Worm (Caenorhabditis elegans) whole organism, early embryonic: Measurements from ENCODE around the gene srsx-5.

ENCODE experiments used
- B0310.2 ChIP-seq: sonication (generic microtip); optimal IDR thresholded peaks from 2 replicates; lab custom pipeline; 2016; ENCODE audit warnings: mild to moderate bottlenecking, missing genetic modification characterization, missing compliant biosample characterization
- F13C5.2 ChIP-seq: sonication (generic microtip); optimal IDR thresholded peaks from 2 replicates; lab custom pipeline; 2017; ENCODE audit warnings: mild to moderate bottlenecking, missing genetic modification characterization, inconsistent platforms, missing compliant biosample characterization
- aly-1 ChIP-seq: sonication (generic microtip); optimal IDR thresholded peaks from 2 replicates; lab custom pipeline; 2016; ENCODE audit warnings: missing genetic modification characterization, missing compliant biosample characterization
- ama-1 ChIP-seq: fragments of 150-350 bp; optimal IDR thresholded peaks from 2 replicates; lab custom pipeline; 2014
- ceh-13 ChIP-seq: fragments of 200-800 bp; sonication (Bioruptor generic); optimal IDR thresholded peaks from 2 replicates; lab custom pipeline; 2018; ENCODE audit warnings: mild to moderate bottlenecking, missing genetic modification characterization, missing compliant biosample characterization
- ceh-36 ChIP-seq: sonication (generic microtip); optimal IDR thresholded peaks from 2 replicates; lab custom pipeline; 2016; ENCODE audit warnings: missing genetic modification characterization, inconsistent platforms, missing compliant biosample characterization
- ets-7 ChIP-seq: sonication (generic microtip); optimal IDR thresholded peaks from 2 replicates; lab custom pipeline; 2016; ENCODE audit warnings: missing genotype, missing genetic modification characterization, missing compliant biosample characterization
- flt-1 ChIP-seq: fragments of 200-800 bp; sonication (Bioruptor generic); IDR thresholded peaks from 2 replicates; pipeline ENCODE4 v1.3.6; 2022; ENCODE audit warnings: missing genetic modification characterization, missing compliant biosample characterization
- hmbx-1 ChIP-seq: sonication (generic microtip); optimal IDR thresholded peaks from 2 replicates; lab custom pipeline; 2016; ENCODE audit warnings: mild to moderate bottlenecking, missing genetic modification characterization, missing compliant biosample characterization
- hmg-4 ChIP-seq: fragments of 200-800 bp; sonication (Bioruptor generic); optimal IDR thresholded peaks from 2 replicates; lab custom pipeline; 2018; ENCODE audit warnings: mild to moderate bottlenecking, missing genetic modification characterization, missing compliant biosample characterization
- hnd-1 ChIP-seq: sonication (generic microtip); optimal IDR thresholded peaks from 2 replicates; lab custom pipeline; 2016; ENCODE audit warnings: missing genetic modification characterization, missing compliant biosample characterization
- pes-1 ChIP-seq: fragments of 200-800 bp; sonication (Bioruptor generic); IDR thresholded peaks from 2 replicates; pipeline ENCODE4 v1.3.6; 2022; ENCODE audit warnings: missing genetic modification reagents, missing genetic modification characterization, missing compliant biosample characterization
- scrt-1 ChIP-seq: fragments of 200-800 bp; sonication (Bioruptor generic); IDR thresholded peaks from 2 replicates; pipeline ENCODE4 v1.3.6; 2022; ENCODE audit warnings: missing genetic modification characterization, missing compliant biosample characterization
- sea-1 ChIP-seq: fragments of 200-800 bp; sonication (Bioruptor generic); conservative IDR thresholded peaks from 2 replicates; pipeline ENCODE4 v1.3.6; 2022; ENCODE audit warnings: missing genetic modification characterization, missing compliant biosample characterization
- tbx-11 ChIP-seq: fragments of 200-800 bp; sonication (Bioruptor generic); IDR thresholded peaks from 2 replicates; pipeline ENCODE4 v1.3.6; 2022; ENCODE audit warnings: missing genetic modification characterization, missing compliant biosample characterization
- tbx-37 ChIP-seq: fragments of 200-800 bp; sonication (Bioruptor generic); conservative IDR thresholded peaks from 2 replicates; pipeline ENCODE4 v1.3.6; 2022; ENCODE audit warnings: missing genetic modification reagents, missing genetic modification characterization, missing compliant biosample characterization
- tra-4 ChIP-seq: sonication (generic microtip); optimal IDR thresholded peaks from 2 replicates; lab custom pipeline; 2017; ENCODE audit warnings: missing genetic modification characterization, missing compliant biosample characterization

The srsx-5 gene

DNA sequence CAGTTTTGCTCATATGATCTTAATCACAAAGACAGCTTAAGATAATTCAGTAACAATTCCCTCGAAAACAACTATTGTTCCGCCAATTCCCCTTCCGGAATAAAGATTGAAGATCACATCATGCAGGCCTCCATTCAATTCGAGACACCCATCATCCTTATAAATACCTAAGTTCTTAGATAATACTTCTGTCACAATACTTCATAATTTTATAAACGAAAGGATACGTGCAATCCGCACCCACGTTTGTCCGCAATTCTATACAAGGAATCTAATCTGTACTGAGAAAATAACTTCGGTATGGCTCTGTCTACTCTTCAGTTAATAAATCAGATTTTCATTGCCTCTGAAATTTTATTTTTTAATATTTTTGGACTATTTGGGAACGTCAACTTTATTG is at the start of gene srsx-5:
Gene srsx-5, plus strand, starts transcription at position 301 of the 400 bp plus-strand sequence.
- TF ChIP-seq ceh-36 (tag; lab: Kevin White, UChicago) (no peak), ceh-13 (GFP tag; lab: Kevin White, UChicago) (no peak), hmg-4 (no peak), F13C5.2 (no peak), B0310.2 (tag; lab: Kevin White, UChicago) (no peak), tbx-11 (GFP tag; lab: Robert Waterston, UW) (no peak), tbx-37 (GFP tag; lab: Robert Waterston, UW) (no peak), tra-4 (no peak), ama-1 (lab: Kevin White, UChicago) (no peak), hnd-1 (tag; lab: Kevin White, UChicago) (no peak), hmbx-1 (tag; lab: Kevin White, UChicago) (no peak), scrt-1 (no peak)

DNA sequence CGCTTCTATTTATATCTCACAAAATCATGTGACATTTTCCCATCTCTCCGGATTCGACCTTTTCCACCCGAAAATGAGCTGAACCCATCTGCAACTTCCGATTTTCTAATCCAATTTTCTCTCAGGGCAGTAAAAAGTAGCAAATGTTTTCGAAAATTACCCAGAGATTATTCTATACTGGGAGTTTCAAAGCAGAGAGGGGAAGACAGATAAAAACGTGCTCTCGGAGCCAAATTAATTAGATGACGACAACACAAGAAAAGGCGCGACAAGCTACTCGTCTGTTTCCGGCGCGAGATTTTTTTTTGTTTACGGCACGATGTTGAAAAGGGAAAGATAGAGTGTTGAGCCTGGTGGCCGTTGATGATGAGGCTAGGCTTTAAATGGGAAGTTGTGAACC is 44.3 kb upstream of the srsx-5 start:
- TF ChIP-seq hmg-4 (no peak), tbx-11 (GFP tag; lab: Robert Waterston, UW) (no peak), hnd-1 (tag; lab: Kevin White, UChicago) (no peak), aly-1 (tag; lab: Kevin White, UChicago) (no peak), flt-1 (GFP tag; lab: Robert Waterston, UW) (no peak), ceh-36 (tag; lab: Kevin White, UChicago) (no peak), ceh-13 (GFP tag; lab: Kevin White, UChicago) (no peak), ama-1 (lab: Kevin White, UChicago) (no peak), scrt-1 (no peak), tbx-37 (GFP tag; lab: Robert Waterston, UW) (no peak), tra-4 (no peak), pes-1 (GFP tag; lab: Robert Waterston, UW) (no peak)

- no peak for TF ChIP-seq sea-1 (GFP tag; lab: Robert Waterston, UW)
Observed at ce11 chrV:7888036-7888435, 40.7 kb upstream of the srsx-5 start.

DNA sequence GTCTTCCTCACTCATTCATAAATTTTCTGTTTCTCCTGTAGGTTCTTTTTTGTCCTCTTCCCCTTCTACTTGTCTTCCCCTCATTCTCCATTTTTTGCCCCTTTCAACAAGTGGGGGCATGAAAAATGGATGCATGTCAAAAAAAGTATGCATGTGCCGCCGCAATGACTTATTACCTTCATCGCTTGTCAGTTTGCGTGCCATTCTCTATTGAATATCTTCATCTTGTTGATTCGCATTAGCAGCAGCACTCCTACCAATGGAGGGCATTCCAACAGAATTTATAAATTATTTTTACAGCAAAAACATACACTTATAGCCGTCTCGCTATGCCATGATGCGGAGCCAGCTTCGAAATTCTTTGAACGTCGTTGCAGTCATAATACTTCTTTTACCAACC is 37.5 kb upstream of the srsx-5 start, which contains the start of gene F40A3.1:
Gene F40A3.1, plus strand, starts transcription at position 301 of the 400 bp plus-strand sequence.
- TF ChIP-seq ama-1 (lab: Kevin White, UChicago) (no peak), scrt-1 (no peak), ceh-36 (tag; lab: Kevin White, UChicago) (no peak), F13C5.2 (no peak), pes-1 (GFP tag; lab: Robert Waterston, UW) (no peak), hmg-4 (no peak), sea-1 (GFP tag; lab: Robert Waterston, UW) (no peak), B0310.2 (tag; lab: Kevin White, UChicago) (no peak), tbx-37 (GFP tag; lab: Robert Waterston, UW) (no peak), hmbx-1 (tag; lab: Kevin White, UChicago) (no peak), hnd-1 (tag; lab: Kevin White, UChicago) (no peak), tbx-11 (GFP tag; lab: Robert Waterston, UW) (no peak), flt-1 (GFP tag; lab: Robert Waterston, UW) (no peak), ets-7 (tag; lab: Kevin White, UChicago) (no peak), tra-4 (no peak), aly-1 (tag; lab: Kevin White, UChicago) (no peak)

DNA sequence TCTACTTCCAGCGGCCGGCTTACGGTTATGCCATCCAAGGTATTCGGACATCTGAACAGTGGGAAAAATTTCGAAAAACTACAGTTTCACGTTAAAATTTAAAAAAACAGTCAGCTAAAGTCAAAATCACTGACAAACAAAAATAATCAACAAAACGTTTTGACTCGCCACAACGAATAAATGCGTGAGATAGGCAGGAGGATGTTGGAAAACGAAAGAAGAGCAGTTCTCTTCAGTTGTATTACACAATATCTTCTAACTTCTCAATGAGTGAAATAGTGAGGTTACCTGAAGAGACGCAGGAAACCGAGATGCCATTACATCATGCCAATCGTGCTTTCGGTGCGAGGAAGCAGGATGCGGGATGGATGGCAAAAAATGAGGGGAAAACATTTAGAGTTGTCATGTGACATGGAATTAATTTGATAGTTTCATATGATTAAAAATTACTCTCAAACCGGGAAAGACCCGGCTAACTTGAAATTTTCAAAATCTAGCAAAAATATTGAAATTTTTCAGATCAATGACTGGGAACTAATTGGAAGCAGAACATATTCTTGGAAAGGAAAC is 34.9 kb upstream of the srsx-5 start, which contains the start of gene F40A3.6:
Gene F40A3.6, minus strand, starts transcription at position 51 of the 570 bp plus-strand sequence.
- TF ChIP-seq ceh-36 (tag; lab: Kevin White, UChicago) (no peak), hmg-4 (no peak), tbx-11 (GFP tag; lab: Robert Waterston, UW) (no peak), ets-7 (tag; lab: Kevin White, UChicago) (no peak), hmbx-1 (tag; lab: Kevin White, UChicago) (no peak), aly-1 (tag; lab: Kevin White, UChicago) (no peak), tra-4 (no peak), scrt-1 (no peak), F13C5.2 (no peak), sea-1 (GFP tag; lab: Robert Waterston, UW) (no peak), hnd-1 (tag; lab: Kevin White, UChicago) (no peak), B0310.2 (tag; lab: Kevin White, UChicago) (no peak), pes-1 (GFP tag; lab: Robert Waterston, UW) (no peak), tbx-37 (GFP tag; lab: Robert Waterston, UW) (no peak)

DNA sequence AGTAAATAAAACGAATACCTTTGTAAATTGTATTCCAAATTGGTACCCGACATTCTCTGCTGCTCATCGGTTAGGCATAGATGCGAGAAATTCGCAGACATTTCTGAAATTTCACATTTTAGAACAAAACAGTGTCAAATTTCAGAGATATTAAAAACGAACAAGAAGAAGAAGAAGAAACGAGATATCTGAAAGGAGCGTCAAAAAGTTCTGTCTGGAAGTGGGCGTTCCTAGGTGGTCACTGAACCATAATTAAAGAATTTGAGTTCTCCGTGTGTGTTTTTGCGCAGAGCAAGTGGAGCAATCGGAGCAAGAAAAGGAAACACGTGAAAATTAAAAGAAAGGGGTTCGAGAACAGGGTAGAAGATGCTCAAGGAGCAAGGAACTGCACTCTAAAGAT is 29.0 kb upstream of the srsx-5 start, which contains the start of gene F40A3.7:
Gene F40A3.7, minus strand, starts transcription at position 101 of the 400 bp plus-strand sequence.
- TF ChIP-seq tbx-37 (GFP tag; lab: Robert Waterston, UW), result no peak
- TF ChIP-seq aly-1 (tag; lab: Kevin White, UChicago), result no peak
- no peak for TF ChIP-seq ets-7 (tag; lab: Kevin White, UChicago)
- TF ChIP-seq tra-4, result no peak
- TF ChIP-seq hnd-1 (tag; lab: Kevin White, UChicago), result no peak
- TF ChIP-seq tbx-11 (GFP tag; lab: Robert Waterston, UW), result no peak
- no peak for TF ChIP-seq scrt-1
- TF ChIP-seq ceh-36 (tag; lab: Kevin White, UChicago), result no peak
- no peak for TF ChIP-seq hmbx-1 (tag; lab: Kevin White, UChicago)
- no peak for TF ChIP-seq ceh-13 (GFP tag; lab: Kevin White, UChicago)
- TF ChIP-seq flt-1 (GFP tag; lab: Robert Waterston, UW), result no peak
- no peak for TF ChIP-seq B0310.2 (tag; lab: Kevin White, UChicago)
- no peak for TF ChIP-seq F13C5.2
- TF ChIP-seq ama-1 (lab: Kevin White, UChicago), result no peak
- no peak for TF ChIP-seq sea-1 (GFP tag; lab: Robert Waterston, UW)
- TF ChIP-seq hmg-4, result no peak

DNA sequence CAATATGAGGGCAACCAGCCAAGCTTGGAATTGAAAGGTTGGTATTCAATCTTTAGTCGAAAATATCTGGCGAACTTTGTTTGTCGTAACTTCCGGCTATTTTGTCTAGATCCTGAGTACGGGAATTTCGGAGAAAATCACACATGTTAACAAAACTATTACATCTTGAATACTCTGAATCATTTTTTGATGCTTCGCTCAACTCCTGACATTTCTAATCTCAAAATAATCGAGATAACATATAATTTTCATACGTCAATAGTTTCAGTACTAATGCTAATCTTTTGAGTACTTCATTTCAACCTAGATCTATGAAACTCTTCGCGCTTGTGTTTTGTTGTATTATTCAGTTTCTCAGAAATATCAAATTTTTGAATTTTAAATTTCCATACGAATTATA is 27.5 kb upstream of the srsx-5 start:
- no peak for TF ChIP-seq hmbx-1 (tag; lab: Kevin White, UChicago)
- TF ChIP-seq scrt-1, result no peak
- TF ChIP-seq ama-1 (lab: Kevin White, UChicago), result no peak
- TF ChIP-seq aly-1 (tag; lab: Kevin White, UChicago), result no peak
- TF ChIP-seq tra-4, result no peak
- no peak for TF ChIP-seq tbx-11 (GFP tag; lab: Robert Waterston, UW)
- TF ChIP-seq flt-1 (GFP tag; lab: Robert Waterston, UW), result no peak
- TF ChIP-seq hmg-4, result no peak
- no peak for TF ChIP-seq ets-7 (tag; lab: Kevin White, UChicago)
